Worm (Caenorhabditis elegans) whole organism, early embryonic: Measurements from ENCODE around the gene T08G5.15.

ENCODE experiments used
- ama-1 ChIP-seq: fragments of 150-350 bp; optimal IDR thresholded peaks from 2 replicates; lab custom pipeline; 2014
- hmbx-1 ChIP-seq: sonication (generic microtip); optimal IDR thresholded peaks from 2 replicates; lab custom pipeline; 2016; ENCODE audit warnings: mild to moderate bottlenecking, missing genetic modification characterization, missing compliant biosample characterization
- hnd-1 ChIP-seq: sonication (generic microtip); optimal IDR thresholded peaks from 2 replicates; lab custom pipeline; 2016; ENCODE audit warnings: missing genetic modification characterization, missing compliant biosample characterization
- tbx-11 ChIP-seq: fragments of 200-800 bp; sonication (Bioruptor generic); IDR thresholded peaks from 2 replicates; pipeline ENCODE4 v1.3.6; 2022; ENCODE audit warnings: missing genetic modification characterization, missing compliant biosample characterization

DNA sequence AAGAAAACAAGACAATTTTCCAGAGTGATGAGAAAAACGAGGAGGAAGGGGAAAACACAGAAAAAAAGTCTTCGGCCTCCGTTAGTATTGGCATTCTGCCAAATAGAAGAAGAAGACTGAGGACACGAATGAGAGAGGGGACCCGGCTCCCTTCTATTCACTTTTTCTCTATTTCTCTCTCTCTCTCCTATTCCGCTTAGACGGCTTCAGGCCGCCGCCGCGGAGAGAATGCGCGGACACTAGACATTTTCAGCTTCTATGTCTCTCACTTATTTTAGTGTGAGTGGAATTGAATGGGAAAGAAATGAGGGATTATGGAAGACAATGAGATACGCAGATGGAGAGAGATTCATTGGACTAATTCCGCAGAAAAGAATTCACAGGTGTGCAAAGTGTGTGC is 16.2 kb downstream of the T08G5.15 start:
- TF ChIP-seq ama-1 (lab: Kevin White, UChicago) (no peak), hmbx-1 (no peak), hnd-1 (tag; lab: Kevin White, UChicago) (no peak), tbx-11 (GFP tag; lab: Robert Waterston, UW) (no peak)
